Fruit fly (Drosophila melanogaster): ENCODE results near the gene CG7083.

DNA sequence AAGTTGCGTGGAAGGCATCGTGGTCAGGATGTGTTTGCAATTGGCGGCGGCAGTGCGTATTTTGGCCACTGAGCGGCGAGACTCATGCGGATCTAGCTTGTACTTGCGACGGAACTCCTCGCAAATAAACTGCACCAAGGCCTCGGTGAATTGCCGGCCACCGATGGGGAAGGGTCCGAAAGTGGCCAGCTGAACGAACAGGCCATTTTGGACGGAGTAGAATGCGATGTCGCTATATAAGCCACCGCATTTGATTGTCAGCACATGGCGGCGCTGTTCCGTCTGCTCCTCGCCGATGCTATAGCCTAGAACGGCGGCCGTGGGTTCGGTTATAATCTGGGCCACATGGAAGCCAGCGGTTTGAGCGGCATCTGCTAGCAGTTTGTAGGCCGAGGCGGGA is 4.6 kb downstream of the CG7083 start:
- peak; percentile 95 for TF ChIP-seq ttk (optimal IDR thresholded peaks at IDR 0.05)
- TF ChIP-seq psq (optimal IDR thresholded peaks at IDR 0.05): no peak
- no peak for TF ChIP-seq Myc (optimal IDR thresholded peaks at IDR 0.05)
